Worm (Caenorhabditis elegans) whole organism, early embryonic: Measurements from ENCODE around the gene ced-5.

Experiments
- B0310.2 ChIP-seq: sonication (generic microtip); optimal IDR thresholded peaks from 2 replicates; lab custom pipeline; 2016; ENCODE audit warnings: mild to moderate bottlenecking, missing genetic modification characterization, missing compliant biosample characterization
- F13C5.2 ChIP-seq: sonication (generic microtip); optimal IDR thresholded peaks from 2 replicates; lab custom pipeline; 2017; ENCODE audit warnings: mild to moderate bottlenecking, missing genetic modification characterization, inconsistent platforms, missing compliant biosample characterization
- aly-1 ChIP-seq: sonication (generic microtip); optimal IDR thresholded peaks from 2 replicates; lab custom pipeline; 2016; ENCODE audit warnings: missing genetic modification characterization, missing compliant biosample characterization
- ceh-13 ChIP-seq: fragments of 200-800 bp; sonication (Bioruptor generic); optimal IDR thresholded peaks from 2 replicates; lab custom pipeline; 2018; ENCODE audit warnings: mild to moderate bottlenecking, missing genetic modification characterization, missing compliant biosample characterization
- ceh-36 ChIP-seq: sonication (generic microtip); optimal IDR thresholded peaks from 2 replicates; lab custom pipeline; 2016; ENCODE audit warnings: missing genetic modification characterization, inconsistent platforms, missing compliant biosample characterization
- ets-7 ChIP-seq: sonication (generic microtip); optimal IDR thresholded peaks from 2 replicates; lab custom pipeline; 2016; ENCODE audit warnings: missing genotype, missing genetic modification characterization, missing compliant biosample characterization
- hmbx-1 ChIP-seq: sonication (generic microtip); optimal IDR thresholded peaks from 2 replicates; lab custom pipeline; 2016; ENCODE audit warnings: mild to moderate bottlenecking, missing genetic modification characterization, missing compliant biosample characterization
- hnd-1 ChIP-seq: sonication (generic microtip); optimal IDR thresholded peaks from 2 replicates; lab custom pipeline; 2016; ENCODE audit warnings: missing genetic modification characterization, missing compliant biosample characterization
- pes-1 ChIP-seq: fragments of 200-800 bp; sonication (Bioruptor generic); IDR thresholded peaks from 2 replicates; pipeline ENCODE4 v1.3.6; 2022; ENCODE audit warnings: missing genetic modification reagents, missing genetic modification characterization, missing compliant biosample characterization
- scrt-1 ChIP-seq: fragments of 200-800 bp; sonication (Bioruptor generic); IDR thresholded peaks from 2 replicates; pipeline ENCODE4 v1.3.6; 2022; ENCODE audit warnings: missing genetic modification characterization, missing compliant biosample characterization
- sea-1 ChIP-seq: fragments of 200-800 bp; sonication (Bioruptor generic); conservative IDR thresholded peaks from 2 replicates; pipeline ENCODE4 v1.3.6; 2022; ENCODE audit warnings: missing genetic modification characterization, missing compliant biosample characterization
- tbx-11 ChIP-seq: fragments of 200-800 bp; sonication (Bioruptor generic); IDR thresholded peaks from 2 replicates; pipeline ENCODE4 v1.3.6; 2022; ENCODE audit warnings: missing genetic modification characterization, missing compliant biosample characterization
- tbx-37 ChIP-seq: fragments of 200-800 bp; sonication (Bioruptor generic); conservative IDR thresholded peaks from 2 replicates; pipeline ENCODE4 v1.3.6; 2022; ENCODE audit warnings: missing genetic modification reagents, missing genetic modification characterization, missing compliant biosample characterization

Gene ced-5

ce11 chrIV:10530648-10531047 is 46.7 kb downstream of the ced-5 start, which contains the start of gene T07G12.2:
Gene T07G12.2 (plus strand): TSS chrIV:10530709.
- TF ChIP-seq hmbx-1 (no peak), pes-1 (no peak), hnd-1 (no peak), ceh-36 (tag; lab: Kevin White, UChicago) (no peak), F13C5.2 (tag; lab: Kevin White, UChicago) (no peak), scrt-1 (GFP tag; lab: Robert Waterston, UW) (no peak), tbx-11 (GFP tag; lab: Robert Waterston, UW) (no peak)

- TF ChIP-seq ceh-36 (tag; lab: Kevin White, UChicago) (no peak), ceh-13 (no peak), tbx-37 (GFP tag; lab: Robert Waterston, UW) (no peak), hnd-1 (no peak)
Observed at ce11 chrIV:10533639-10534038, 49.7 kb downstream of the ced-5 start, which contains the start of gene T07G12.3. Gene T07G12.3 (plus strand): TSS chrIV:10533939.

ce11 chrIV:10538584-10538983 is 54.7 kb downstream of the ced-5 start, which contains the start of gene T07G12.4:
Gene T07G12.4 (minus strand): TSS chrIV:10538684.
- no peak for TF ChIP-seq B0310.2
- TF ChIP-seq scrt-1 (GFP tag; lab: Robert Waterston, UW) = no peak
- TF ChIP-seq ceh-36 (tag; lab: Kevin White, UChicago) = no peak
- TF ChIP-seq F13C5.2 (tag; lab: Kevin White, UChicago) = no peak
- no peak for TF ChIP-seq hmbx-1

ce11 chrIV:10542283-10542682 is 58.4 kb downstream of the ced-5 start:
- TF ChIP-seq ets-7 (tag; lab: Kevin White, UChicago) (no peak), scrt-1 (GFP tag; lab: Robert Waterston, UW) (no peak), B0310.2 (no peak), aly-1 (no peak), sea-1 (no peak)
